Worm (Caenorhabditis elegans) whole organism, L2 larva: ENCODE data around the gene cya-2.

Experiments
- ZK546.5 ChIP-seq: sonication (generic microtip); optimal IDR thresholded peaks from 2 replicates; lab custom pipeline; 2017; ENCODE audit warnings: missing biosample characterization, missing genetic modification characterization
- elt-3 ChIP-seq: sonication (generic microtip); optimal IDR thresholded peaks from 2 replicates; lab custom pipeline; 2017; ENCODE audit warnings: missing biosample characterization, missing genetic modification characterization
- lin-11 ChIP-seq: fragments of 150-350 bp; sonication (generic microtip); optimal IDR thresholded peaks from 2 replicates; lab custom pipeline; 2014; ENCODE audit warnings: missing biosample characterization, missing genetic modification characterization, inconsistent platforms, mixed read lengths
- nhr-237 ChIP-seq: fragments of 150-350 bp; optimal IDR thresholded peaks from 2 replicates; lab custom pipeline; 2014; ENCODE audit warnings: missing biosample characterization, missing genetic modification characterization
- nhr-77 ChIP-seq: fragments of 150-350 bp; optimal IDR thresholded peaks from 2 replicates; lab custom pipeline; 2014; ENCODE audit warnings: missing biosample characterization, missing genetic modification characterization

ce11 chrII:2031852-2032251 lies 8.4 kb upstream of the cya-2 start, which contains the start of gene bath-5:
- TF ChIP-seq lin-11 (tag; lab: Kevin White, UChicago) (no peak), nhr-77 (tag; lab: Kevin White, UChicago) (no peak), elt-3 (tag; lab: Kevin White, UChicago) (no peak), nhr-237 (tag; lab: Kevin White, UChicago) (no peak), ZK546.5 (tag; lab: Kevin White, UChicago) (no peak)
